Fruit fly (Drosophila melanogaster) whole organism, adult: ENCODE results near the gene CG9920.

Source experiments
- CG11617 ChIP-seq: fragments of 200-800 bp; sonication (Bioruptor generic); optimal IDR thresholded peaks from 2 replicates; lab custom pipeline; 2017; ENCODE audit warnings: mild to moderate bottlenecking, missing biosample characterization, missing genetic modification reagents, missing genetic modification characterization
- Clk ChIP-seq: fragments of 200-800 bp; sonication (Bioruptor generic); optimal IDR thresholded peaks from 2 replicates; lab custom pipeline; 2017; ENCODE audit warnings: missing biosample characterization, missing genetic modification characterization
- Crg-1 ChIP-seq: fragments of 200-800 bp; sonication (Bioruptor generic); optimal IDR thresholded peaks from 2 replicates; lab custom pipeline; 2016; ENCODE audit warnings: missing biosample characterization, missing genetic modification characterization
- Hr96 ChIP-seq: fragments of 200-800 bp; sonication (Bioruptor generic); optimal IDR thresholded peaks from 2 replicates; lab custom pipeline; 2016; ENCODE audit warnings: missing biosample characterization, missing genetic modification characterization
- Mnt ChIP-seq: fragments of 200-800 bp; sonication (Bioruptor generic); optimal IDR thresholded peaks from 2 replicates; lab custom pipeline; 2016; ENCODE audit warnings: missing biosample characterization, mild to moderate bottlenecking, missing genetic modification characterization
- cic ChIP-seq: fragments of 200-800 bp; sonication (Bioruptor generic); optimal IDR thresholded peaks from 2 replicates; lab custom pipeline; 2017; ENCODE audit warnings: missing biosample characterization, mild to moderate bottlenecking, missing genetic modification characterization, moderate library complexity
- kay ChIP-seq: fragments of 200-800 bp; sonication (Bioruptor generic); peaks from one replicate; lab custom pipeline; 2016; ENCODE audit warnings: missing biosample characterization, missing genetic modification characterization, borderline replicate concordance
- ovo ChIP-seq: fragments of 200-800 bp; sonication (Bioruptor generic); optimal IDR thresholded peaks from 2 replicates; lab custom pipeline; 2016; ENCODE audit warnings: missing biosample characterization, missing genetic modification characterization

- no peak for TF ChIP-seq Mnt (GFP tag; lab: Kevin White, UChicago)
- TF ChIP-seq ovo (GFP tag; lab: Kevin White, UChicago) = no peak
- no peak for TF ChIP-seq CG11617 (GFP tag; lab: Kevin White, UChicago)
- TF ChIP-seq cic (GFP tag; lab: Kevin White, UChicago) = no peak
- no peak for TF ChIP-seq kay (GFP tag; lab: Kevin White, UChicago)
- TF ChIP-seq Hr96 = no peak
- no peak for TF ChIP-seq Clk (GFP tag; lab: Kevin White, UChicago)
- no peak for TF ChIP-seq Crg-1 (GFP tag; lab: Kevin White, UChicago)
These were observed 20.5 kb upstream of the CG9920 start, which contains the start of gene Kif19A for dm6 chr3R:14118350-14118749.
